Worm (Caenorhabditis elegans): ENCODE results near the gene mrpl-35.
A peak's percentile ranks its signal among the peaks of the same experiment; 100 is the strongest.

Gene mrpl-35

ce11 chrIII:3540424-3540823, 30.4 kb downstream of the mrpl-35 start (continued):
- TF ChIP-seq Y105C5A.15 (GFP tag; IDR thresholded peaks at IDR 0.05): no peak
- peak; percentile 69 for TF ChIP-seq mep-1 (tag; optimal IDR thresholded peaks at IDR 0.05)
- peak in 1 of 2 experiments; percentile 72 for TF ChIP-seq lsy-2 (tag; optimal IDR thresholded peaks at IDR 0.05)
- TF ChIP-seq ceh-44 (GFP tag; IDR thresholded peaks at IDR 0.05): no peak
- TF ChIP-seq aly-2 (tag; optimal IDR thresholded peaks at IDR 0.05): no peak

- no peak for TF ChIP-seq lin-39 (tag; optimal IDR thresholded peaks at IDR 0.05)
- no peak for TF ChIP-seq snpc-1.2 (GFP tag; IDR thresholded peaks at IDR 0.05)
- peak; percentile 22 for TF ChIP-seq aha-1 (tag)
Observed at ce11 chrIII:3541093-3541492, 31.1 kb downstream of the mrpl-35 start.

- TF ChIP-seq Y5F2A.4 (GFP tag; optimal IDR thresholded peaks at IDR 0.05) (no peak), nhr-10 (tag; optimal IDR thresholded peaks at IDR 0.05) (no peak), tag-97 (GFP tag; IDR thresholded peaks at IDR 0.05) (no peak), nhr-28 (tag; optimal IDR thresholded peaks at IDR 0.05) (no peak), pqm-1 (tag; optimal IDR thresholded peaks at IDR 0.05) (no peak), tra-1 (GFP tag; IDR thresholded peaks at IDR 0.05) (no peak), madf-5 (GFP tag; IDR thresholded peaks at IDR 0.05) (no peak), daf-19 (GFP tag; conservative IDR thresholded peaks at IDR 0.05) (no peak), saeg-2 (GFP tag; IDR thresholded peaks at IDR 0.05) (no peak), sdz-12 (GFP tag; optimal IDR thresholded peaks at IDR 0.05) (no peak), ceh-82 (tag; optimal IDR thresholded peaks at IDR 0.05) (no peak), fos-1 (tag; optimal IDR thresholded peaks at IDR 0.05) (no peak)
Observed at ce11 chrIII:3541539-3541938, 31.5 kb downstream of the mrpl-35 start, which contains the start of gene ben-1. ben-1 (minus strand) TSS chrIII:3541639.

- TF ChIP-seq saeg-2 (GFP tag; IDR thresholded peaks at IDR 0.05) (no peak), D1046.2 (GFP tag; IDR thresholded peaks at IDR 0.05) (no peak), egl-43 (GFP tag; IDR thresholded peaks at IDR 0.05) (no peak), cey-2 (tag; optimal IDR thresholded peaks at IDR 0.05; ENCODE audit: borderline replicate concordance, insufficient read depth) (no peak), attf-4 (tag; optimal IDR thresholded peaks at IDR 0.05) (no peak), F37D6.2 (tag; optimal IDR thresholded peaks at IDR 0.05) (peak; percentile 42), ceh-82 (tag; optimal IDR thresholded peaks at IDR 0.05) (no peak), nhr-102 (tag; optimal IDR thresholded peaks at IDR 0.05) (no peak), dmd-9 (GFP tag; IDR thresholded peaks at IDR 0.05) (no peak), unc-62 (GFP tag; optimal IDR thresholded peaks at IDR 0.05 in 1 of 2) (peak in 1 of 2 experiments; percentile 70), unc-62 (tag; optimal IDR thresholded peaks at IDR 0.05) (no peak), zip-11 (GFP tag; IDR thresholded peaks at IDR 0.05) (no peak), dpl-1 (GFP tag; optimal IDR thresholded peaks at IDR 0.05) (no peak), madf-9 (GFP tag; conservative IDR thresholded peaks at IDR 0.05) (no peak), Y75B8A.6 (GFP tag; IDR thresholded peaks at IDR 0.05) (no peak), lin-13 (GFP tag; optimal IDR thresholded peaks at IDR 0.05) (no peak), pha-4 (GFP tag; IDR thresholded peaks at IDR 0.05) (no peak), pha-4 (tag; optimal IDR thresholded peaks at IDR 0.05) (no peak), set-16 (GFP tag; IDR thresholded peaks at IDR 0.05) (peak; percentile 63), hif-1 (tag; optimal IDR thresholded peaks at IDR 0.05) (no peak), nhr-25 (tag; optimal IDR thresholded peaks at IDR 0.05; ENCODE audit: borderline replicate concordance, insufficient read depth) (no peak), egl-27 (tag; optimal IDR thresholded peaks at IDR 0.05) (no peak), R02D3.7 (tag; optimal IDR thresholded peaks at IDR 0.05) (no peak), aly-2 (tag; optimal IDR thresholded peaks at IDR 0.05) (no peak), nhr-77 (tag; optimal IDR thresholded peaks at IDR 0.05) (no peak), ceh-44 (GFP tag; IDR thresholded peaks at IDR 0.05) (no peak), ceh-32 (tag; optimal IDR thresholded peaks at IDR 0.05; ENCODE audit: poor library complexity) (no peak), ctbp-1 (GFP tag; IDR thresholded peaks at IDR 0.05) (peak; percentile 54; the same call in 1 of the 2 replicates), php-3 (GFP tag; IDR thresholded peaks at IDR 0.05) (no peak), gei-8 (GFP tag; optimal IDR thresholded peaks at IDR 0.05) (no peak), mdt-29 (GFP tag; IDR thresholded peaks at IDR 0.05) (no peak), vab-7 (GFP tag; IDR thresholded peaks at IDR 0.05) (no peak)
Observed at ce11 chrIII:3542105-3542504, 32.1 kb downstream of the mrpl-35 start.
